Fruit fly (Drosophila melanogaster): ENCODE results near the gene CG11842.

- no peak for TF ChIP-seq Sin3A (optimal IDR thresholded peaks at IDR 0.05)
- TF ChIP-seq h (optimal IDR thresholded peaks at IDR 0.05): no peak
- TF ChIP-seq psq (optimal IDR thresholded peaks at IDR 0.05): no peak
- no peak for TF ChIP-seq Myc (optimal IDR thresholded peaks at IDR 0.05)
- no peak for TF ChIP-seq insv (optimal IDR thresholded peaks at IDR 0.05)
These were observed 29.6 kb downstream of the CG11842 start for dm6 chr3R:29082034-29082433.

All from Kc167 (cell line).